Fruit fly (Drosophila melanogaster): ENCODE data around the gene CG42831.

The CG42831 gene

dm6 chr3L:10793889-10794478, 20.6 kb upstream of the CG42831 start (continued):
- no peak for TF ChIP-seq fd59A (GFP tag; optimal IDR thresholded peaks at IDR 0.05)
- TF ChIP-seq spab (GFP tag; optimal IDR thresholded peaks at IDR 0.05) = peak; percentile 12
- peak; percentile 80 for TF ChIP-seq OdsH (GFP tag; optimal IDR thresholded peaks at IDR 0.05)
- peak; percentile 72 for TF ChIP-seq CG10631 (GFP tag; optimal IDR thresholded peaks at IDR 0.05)
- peak; percentile 95 for TF ChIP-seq Hr4 (GFP tag; optimal IDR thresholded peaks at IDR 0.05)
- no peak for TF ChIP-seq Eip93F (GFP tag; optimal IDR thresholded peaks at IDR 0.05)
- peak; percentile 53 for TF ChIP-seq CG6792 (GFP tag; optimal IDR thresholded peaks at IDR 0.05)
- peak; percentile 85 for TF ChIP-seq CG6163 (GFP tag; IDR thresholded peaks at IDR 0.05)
- TF ChIP-seq Ets21C (GFP tag; optimal IDR thresholded peaks at IDR 0.05) = peak; percentile 52

- TF ChIP-seq Hr4 (GFP tag; optimal IDR thresholded peaks at IDR 0.05) (peak; percentile 71), achi (GFP tag; optimal IDR thresholded peaks at IDR 0.05) (peak; percentile 17), eg (GFP tag; IDR thresholded peaks at IDR 0.05) (0 out of 3 replicates have a peak, but pooled peaks have one; percentile 12), CG9139 (GFP tag; optimal IDR thresholded peaks at IDR 0.05) (no peak), cyc (GFP tag; optimal IDR thresholded peaks at IDR 0.05) (no peak), CG15336 (GFP tag; IDR thresholded peaks at IDR 0.05) (peak; percentile 36; the same call in 1 of the 2 replicates), CG6808 (GFP tag; optimal IDR thresholded peaks at IDR 0.05) (no peak), CG6276 (GFP tag; optimal IDR thresholded peaks at IDR 0.05) (peak; percentile 46), dac (GFP tag; optimal IDR thresholded peaks at IDR 0.05) (peak; percentile 56), svp (GFP tag) (no peak), pdm3 (GFP tag; optimal IDR thresholded peaks at IDR 0.05) (peak; percentile 31), Eip78C (GFP tag) (peak; percentile 72), CG11762 (GFP tag; optimal IDR thresholded peaks at IDR 0.05; ENCODE audit: insufficient read depth) (no peak), esn (GFP tag; optimal IDR thresholded peaks at IDR 0.05) (no peak), CG11294 (GFP tag; IDR thresholded peaks at IDR 0.05) (no peak), CG3032 (tag; optimal IDR thresholded peaks at IDR 0.05) (no peak), CG4318 (GFP tag; optimal IDR thresholded peaks at IDR 0.05) (peak; percentile 71), Hr38 (GFP tag; optimal IDR thresholded peaks at IDR 0.05) (no peak), CG31627 (GFP tag; optimal IDR thresholded peaks at IDR 0.05) (no peak), CG32006 (GFP tag; optimal IDR thresholded peaks at IDR 0.05) (peak; percentile 83), CG8119 (GFP tag; IDR thresholded peaks at IDR 0.05) (0 out of 3 replicates have a peak, but pooled peaks have one; percentile 15), Ets96B (tag; optimal IDR thresholded peaks at IDR 0.05) (no peak), Ets21C (GFP tag; optimal IDR thresholded peaks at IDR 0.05) (no peak)
These were observed 18.7 kb upstream of the CG42831 start for dm6 chr3L:10795911-10796310.

- TF ChIP-seq Lpt (GFP tag; optimal IDR thresholded peaks at IDR 0.05) (no peak), spab (GFP tag; optimal IDR thresholded peaks at IDR 0.05) (no peak), CG11762 (GFP tag; optimal IDR thresholded peaks at IDR 0.05; ENCODE audit: insufficient read depth) (no peak), dsx (GFP tag; optimal IDR thresholded peaks at IDR 0.05; ENCODE audit: poor library complexity, severe bottlenecking) (peak; percentile 4), CG1621 (tag; optimal IDR thresholded peaks at IDR 0.05) (no peak), Eip75B (GFP tag; optimal IDR thresholded peaks at IDR 0.05) (peak; percentile 21), CG11294 (GFP tag; IDR thresholded peaks at IDR 0.05) (no peak), Sox102F (GFP tag; optimal IDR thresholded peaks at IDR 0.05) (peak; percentile 10), CG7368 (GFP tag; optimal IDR thresholded peaks at IDR 0.05) (no peak), Sox14 (GFP tag; optimal IDR thresholded peaks at IDR 0.05) (peak; percentile 20), Met (GFP tag; optimal IDR thresholded peaks at IDR 0.05) (peak; percentile 48), cyc (GFP tag; optimal IDR thresholded peaks at IDR 0.05) (peak; percentile 35), CG9139 (GFP tag; optimal IDR thresholded peaks at IDR 0.05) (no peak), Ets96B (tag; optimal IDR thresholded peaks at IDR 0.05) (peak; percentile 27), CG10631 (GFP tag; optimal IDR thresholded peaks at IDR 0.05) (peak; percentile 24), Hr39 (GFP tag; optimal IDR thresholded peaks at IDR 0.05) (peak; percentile 30), Smox (GFP tag; optimal IDR thresholded peaks at IDR 0.05) (peak; percentile 33), CG6163 (GFP tag; IDR thresholded peaks at IDR 0.05) (0 out of 3 replicates have a peak, but pooled peaks have one; percentile 33), CG8119 (GFP tag; IDR thresholded peaks at IDR 0.05) (no peak), topi (GFP tag; optimal IDR thresholded peaks at IDR 0.05) (peak; percentile 45), CG6854 (GFP tag; optimal IDR thresholded peaks at IDR 0.05) (no peak), CG32006 (GFP tag; optimal IDR thresholded peaks at IDR 0.05) (no peak), CG3919 (GFP tag; optimal IDR thresholded peaks at IDR 0.05) (peak; percentile 51), CG10669 (GFP tag; optimal IDR thresholded peaks at IDR 0.05) (peak; percentile 16), salr (GFP tag; optimal IDR thresholded peaks at IDR 0.05) (no peak), Hr4 (GFP tag; optimal IDR thresholded peaks at IDR 0.05) (peak; percentile 20), eg (GFP tag; IDR thresholded peaks at IDR 0.05) (no peak), lz (GFP tag; optimal IDR thresholded peaks at IDR 0.05) (peak; percentile 18), CG16779 (tag; optimal IDR thresholded peaks at IDR 0.05) (no peak)
These were observed 14.6 kb upstream of the CG42831 start for dm6 chr3L:10799988-10800387.

All from whole organism, prepupa.